Fruit fly (Drosophila melanogaster) whole organism, embryonic: ENCODE results near the gene CG4629.

Experiments
- Asciz ChIP-seq: fragments of 200-800 bp; sonication (Bioruptor generic); optimal IDR thresholded peaks from 2 replicates; lab custom pipeline; 2017; ENCODE audit warnings: missing biosample characterization, mild to moderate bottlenecking, missing genetic modification characterization, missing genetic modification reagents
- BEAF-32 ChIP-seq: fragments of 200-800 bp; sonication (Bioruptor generic); optimal IDR thresholded peaks from 3 replicates; lab custom pipeline; 2017; ENCODE audit warnings: missing biosample characterization, missing genetic modification characterization, mild to moderate bottlenecking, moderate library complexity, missing genetic modification reagents
- Bdp1 ChIP-seq: fragments of 200-800 bp; sonication (Bioruptor generic); optimal IDR thresholded peaks from 3 replicates; lab custom pipeline; 2016; ENCODE audit warnings: missing biosample characterization, missing genetic modification characterization
- CG11504 ChIP-seq: fragments of 200-800 bp; sonication (Bioruptor generic); optimal IDR thresholded peaks from 3 replicates; lab custom pipeline; 2019; ENCODE audit warnings: missing biosample characterization, mild to moderate bottlenecking, missing genetic modification characterization, moderate library complexity
- CG12744 ChIP-seq: fragments of 200-800 bp; sonication (Bioruptor generic); optimal IDR thresholded peaks from 2 replicates; lab custom pipeline; 2016; ENCODE audit warnings: missing biosample characterization, missing genetic modification characterization
- CG14710 ChIP-seq: fragments of 200-800 bp; sonication (Bioruptor generic); optimal IDR thresholded peaks from 3 replicates; lab custom pipeline; 2019; ENCODE audit warnings: missing biosample characterization, mild to moderate bottlenecking, missing genetic modification characterization, moderate library complexity
- CG14860 ChIP-seq: fragments of 200-800 bp; sonication (Bioruptor generic); IDR thresholded peaks from 3 replicates; pipeline ENCODE4 v1.3.6; 2022; ENCODE audit warnings: missing biosample characterization, missing genetic modification characterization; ENCODE audit not compliant: partially characterized antibody
- CG15011 ChIP-seq: fragments of 200-800 bp; sonication (Bioruptor generic); optimal IDR thresholded peaks from 3 replicates; lab custom pipeline; 2018; ENCODE audit warnings: missing biosample characterization, mild to moderate bottlenecking, missing genetic modification characterization
- CG1602 ChIP-seq: fragments of 200-800 bp; sonication (Bioruptor generic); optimal IDR thresholded peaks from 3 replicates; lab custom pipeline; 2016; ENCODE audit warnings: missing biosample characterization, missing genetic modification characterization
- CG30403 ChIP-seq: fragments of 200-800 bp; sonication (Bioruptor generic); optimal IDR thresholded peaks from 3 replicates; lab custom pipeline; 2016; ENCODE audit warnings: missing biosample characterization, missing genetic modification characterization
- CG31224 ChIP-seq: fragments of 200-800 bp; sonication (Bioruptor generic); IDR thresholded peaks from 2 replicates; pipeline ENCODE4 v1.3.6; 2022; ENCODE audit warnings: missing biosample characterization, missing genetic modification characterization
- CG4424 ChIP-seq: fragments of 200-800 bp; sonication (Bioruptor generic); optimal IDR thresholded peaks from 3 replicates; lab custom pipeline; 2016; ENCODE audit warnings: missing biosample characterization, missing genetic modification characterization
- CG4707 ChIP-seq: fragments of 200-800 bp; sonication (Bioruptor generic); optimal IDR thresholded peaks from 2 replicates; lab custom pipeline; 2018; ENCODE audit warnings: missing biosample characterization, mild to moderate bottlenecking, missing genetic modification characterization, moderate library complexity
- CG4854 ChIP-seq: fragments of 200-800 bp; sonication (Bioruptor generic); optimal IDR thresholded peaks from 2 replicates; lab custom pipeline; 2016; ENCODE audit warnings: missing biosample characterization, missing genetic modification characterization, inconsistent platforms
- CG5180 ChIP-seq: fragments of 200-800 bp; sonication (Bioruptor generic); optimal IDR thresholded peaks from 3 replicates; lab custom pipeline; 2017; ENCODE audit warnings: missing biosample characterization, missing genetic modification characterization, mild to moderate bottlenecking, moderate library complexity, missing genetic modification reagents
- CG6683 ChIP-seq: fragments of 200-800 bp; sonication (Bioruptor generic); optimal IDR thresholded peaks from 2 replicates; lab custom pipeline; 2017; ENCODE audit warnings: missing biosample characterization, mild to moderate bottlenecking, missing genetic modification characterization, missing genetic modification reagents
- CG6791 ChIP-seq: fragments of 200-800 bp; sonication (Bioruptor generic); IDR thresholded peaks from 3 replicates; pipeline ENCODE4 v1.3.6; 2022; ENCODE audit warnings: missing biosample characterization, missing genetic modification characterization; ENCODE audit not compliant: partially characterized antibody
- CG7556 ChIP-seq: fragments of 200-800 bp; sonication (Bioruptor generic); optimal IDR thresholded peaks from 2 replicates; lab custom pipeline; 2017; ENCODE audit warnings: missing biosample characterization, mild to moderate bottlenecking, missing genetic modification characterization
- CG9215 ChIP-seq: fragments of 200-800 bp; sonication (Bioruptor generic); IDR thresholded peaks from 2 replicates; pipeline ENCODE4 v1.3.6; 2022; ENCODE audit warnings: missing biosample characterization, missing genetic modification characterization
- CG9932 ChIP-seq: fragments of 200-800 bp; sonication (Bioruptor generic); IDR thresholded peaks from 2 replicates; pipeline ENCODE4 v1.3.6; 2022; ENCODE audit warnings: missing biosample characterization, missing genetic modification characterization
- Chrac-16 ChIP-seq: fragments of 200-800 bp; sonication (Bioruptor generic); optimal IDR thresholded peaks from 3 replicates; lab custom pipeline; 2016; ENCODE audit warnings: missing biosample characterization, missing genetic modification characterization
- CoRest ChIP-seq: fragments of 200-800 bp; sonication (Bioruptor generic); optimal IDR thresholded peaks from 3 replicates; lab custom pipeline; 2018; ENCODE audit warnings: missing biosample characterization, mild to moderate bottlenecking, missing genetic modification characterization, moderate library complexity
- Dfd ChIP-seq, 2 experiments: fragments of >200 bp; optimal IDR thresholded peaks; 2 replicates each; lab custom pipeline; 2017; ENCODE audit warnings: missing biosample characterization in 2 of 2, missing genetic modification characterization in 2 of 2
- HmgD ChIP-seq: fragments of 200-800 bp; sonication (Bioruptor generic); optimal IDR thresholded peaks from 3 replicates; lab custom pipeline; 2016; ENCODE audit warnings: missing biosample characterization, missing genetic modification characterization
- HmgZ ChIP-seq: fragments of 200-800 bp; sonication (Bioruptor generic); optimal IDR thresholded peaks from 2 replicates; lab custom pipeline; 2018; ENCODE audit warnings: missing biosample characterization, mild to moderate bottlenecking, missing genetic modification characterization
- Hr78 ChIP-seq, 2 experiments: fragments of 200-800 bp in 1 of 2; fragments of >200 bp in 1 of 2; sonication (Bioruptor generic) in 1 of 2; optimal IDR thresholded peaks; 2 replicates each; lab custom pipeline; 2017 to 2019; ENCODE audit warnings: missing biosample characterization in 2 of 2, missing genetic modification characterization in 2 of 2, mild to moderate bottlenecking in 1 of 2, moderate library complexity in 1 of 2
- Myb ChIP-seq: fragments of 200-800 bp; sonication (Bioruptor generic); optimal IDR thresholded peaks from 2 replicates; lab custom pipeline; 2016; ENCODE audit warnings: missing biosample characterization, missing genetic modification characterization
- NFAT ChIP-seq: fragments of 200-800 bp; sonication (Bioruptor generic); IDR thresholded peaks from 2 replicates; pipeline ENCODE4 v1.3.6; 2022; ENCODE audit warnings: missing biosample characterization, missing genetic modification characterization
- NK7.1 ChIP-seq: fragments of 200-800 bp; sonication (Bioruptor generic); optimal IDR thresholded peaks from 3 replicates; lab custom pipeline; 2016; ENCODE audit warnings: missing biosample characterization, missing genetic modification characterization
- Nf-YA ChIP-seq: fragments of 200-800 bp; sonication (Bioruptor generic); IDR thresholded peaks from 2 replicates; pipeline ENCODE4 v1.3.6; 2022; ENCODE audit warnings: missing biosample characterization, missing genetic modification characterization
- Poxn ChIP-seq: fragments of 200-800 bp; sonication (Bioruptor generic); IDR thresholded peaks from 2 replicates; pipeline ENCODE4 v1.3.6; 2022; ENCODE audit warnings: missing biosample characterization, missing genetic modification characterization
- Stat92E ChIP-seq, 3 experiments: fragments of >200 bp in 2 of 3; fragments of 200-800 bp in 1 of 3; sonication (Bioruptor generic) in 1 of 3; optimal IDR thresholded peaks; 2 replicates each; lab custom pipeline; 2017 to 2019; ENCODE audit warnings: missing biosample characterization in 3 of 3, missing genetic modification characterization in 3 of 3, mild to moderate bottlenecking in 1 of 3, moderate library complexity in 1 of 3
- ac ChIP-seq: fragments of 200-800 bp; sonication (Bioruptor generic); optimal IDR thresholded peaks from 3 replicates; lab custom pipeline; 2017; ENCODE audit warnings: missing biosample characterization, mild to moderate bottlenecking, missing genetic modification characterization
- ap ChIP-seq: fragments of 200-800 bp; sonication (Bioruptor generic); IDR thresholded peaks from 2 replicates; pipeline ENCODE4 v1.3.6; 2022; ENCODE audit warnings: missing biosample characterization, missing genetic modification characterization
- caup ChIP-seq: fragments of 200-800 bp; sonication (Bioruptor generic); optimal IDR thresholded peaks from 3 replicates; lab custom pipeline; 2017; ENCODE audit warnings: missing biosample characterization, mild to moderate bottlenecking, missing genetic modification characterization, moderate library complexity; ENCODE audit not compliant: severe bottlenecking
- dpn ChIP-seq, 2 experiments: fragments of 200-800 bp; sonication (Bioruptor generic); optimal IDR thresholded peaks; 3 replicates each; lab custom pipeline; 2016; ENCODE audit warnings: missing biosample characterization in 2 of 2, missing genetic modification characterization in 2 of 2
- eve ChIP-seq, 2 experiments: fragments of >200 bp; optimal IDR thresholded peaks; 2 replicates each; lab custom pipeline; 2017; ENCODE audit warnings: missing biosample characterization in 2 of 2, missing genetic modification characterization in 2 of 2
- eyg ChIP-seq: fragments of 200-800 bp; sonication (Bioruptor generic); optimal IDR thresholded peaks from 3 replicates; lab custom pipeline; 2016; ENCODE audit warnings: missing biosample characterization, missing genetic modification characterization
- fd102C ChIP-seq: fragments of 200-800 bp; sonication (Bioruptor generic); optimal IDR thresholded peaks from 2 replicates; lab custom pipeline; 2018; ENCODE audit warnings: missing biosample characterization, mild to moderate bottlenecking, missing genetic modification characterization, moderate library complexity
- gem ChIP-seq: fragments of 200-800 bp; sonication (Bioruptor generic); optimal IDR thresholded peaks from 2 replicates; lab custom pipeline; 2019; ENCODE audit warnings: missing biosample characterization, mild to moderate bottlenecking, missing genetic modification characterization, moderate library complexity
- hb ChIP-seq: fragments of 200-800 bp; sonication (Bioruptor generic); IDR thresholded peaks from 3 replicates; pipeline ENCODE4 v1.3.6; 2022; ENCODE audit warnings: missing biosample characterization, missing genetic modification characterization; ENCODE audit not compliant: partially characterized antibody
- lilli ChIP-seq: fragments of 200-800 bp; sonication (Bioruptor generic); optimal IDR thresholded peaks from 3 replicates; lab custom pipeline; 2016; ENCODE audit warnings: missing biosample characterization, missing genetic modification characterization
- odd ChIP-seq: fragments of 200-800 bp; sonication (Bioruptor generic); optimal IDR thresholded peaks from 2 replicates; lab custom pipeline; 2017; ENCODE audit warnings: missing biosample characterization, mild to moderate bottlenecking, missing genetic modification characterization
- pb ChIP-seq: fragments of 200-800 bp; sonication (Bioruptor generic); optimal IDR thresholded peaks from 3 replicates; lab custom pipeline; 2016; ENCODE audit warnings: missing biosample characterization, missing genetic modification characterization
- pita ChIP-seq: fragments of 200-800 bp; sonication (Bioruptor generic); optimal IDR thresholded peaks from 2 replicates; lab custom pipeline; 2017; ENCODE audit warnings: missing biosample characterization, mild to moderate bottlenecking, missing genetic modification characterization
- rib ChIP-seq: fragments of 200-800 bp; sonication (Bioruptor generic); IDR thresholded peaks from 2 replicates; pipeline ENCODE4 v1.3.6; 2022; ENCODE audit warnings: missing biosample characterization, missing genetic modification characterization
- sim ChIP-seq: fragments of 200-800 bp; sonication (Bioruptor generic); IDR thresholded peaks from 2 replicates; pipeline ENCODE4 v1.3.6; 2022; ENCODE audit warnings: missing biosample characterization, missing genetic modification characterization
- tap ChIP-seq: fragments of 200-800 bp; optimal IDR thresholded peaks from 3 replicates; lab custom pipeline; 2019; ENCODE audit warnings: missing biosample characterization, mild to moderate bottlenecking, missing genetic modification characterization, moderate library complexity
- ttk ChIP-seq: fragments of 200-800 bp; sonication (Bioruptor generic); IDR thresholded peaks from 2 replicates; pipeline ENCODE4 v2.1.2; 2022; ENCODE audit warnings: missing biosample characterization, missing genetic modification characterization
- vnd ChIP-seq: fragments of 200-800 bp; sonication (Bioruptor generic); IDR thresholded peaks from 3 replicates; pipeline ENCODE4 v1.3.6; 2022; ENCODE audit warnings: missing biosample characterization, missing genetic modification characterization; ENCODE audit not compliant: partially characterized antibody

Gene CG4629

DNA sequence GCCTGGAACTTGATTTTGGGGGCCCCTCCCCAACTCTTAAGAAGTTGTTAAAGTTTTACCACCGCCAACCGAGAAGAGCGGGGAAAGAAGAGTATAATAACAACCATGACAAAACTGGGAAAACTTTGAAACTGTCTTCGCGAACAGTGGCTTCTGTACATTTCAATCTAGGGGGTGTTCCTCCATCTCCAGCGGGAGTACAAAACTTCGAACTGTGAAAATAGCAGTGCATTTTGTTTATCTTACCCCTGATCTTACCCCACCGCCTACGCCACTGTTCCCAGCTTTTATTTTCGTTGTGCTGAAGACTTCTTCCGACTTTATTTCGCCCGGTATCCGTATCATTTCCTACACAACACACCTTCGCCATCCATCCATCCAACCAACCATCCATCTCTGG lies 31.4 kb downstream of the CG4629 start (continued):
- TF ChIP-seq CG31224 (GFP tag; lab: Robert Waterston, UW), result 0 out of 2 replicates have a peak, but pooled peaks have one; percentile 7
- TF ChIP-seq CG12744 (GFP tag; lab: Kevin White, UChicago), result no peak
- TF ChIP-seq Myb (GFP tag; lab: Kevin White, UChicago), result no peak
- no peak for TF ChIP-seq CG11504
- no peak for TF ChIP-seq CG4854 (GFP tag; lab: Kevin White, UChicago)
- TF ChIP-seq sim (GFP tag; lab: Robert Waterston, UW), result no peak
- TF ChIP-seq CG14710 (tag; lab: Kevin White, UChicago), result no peak
- TF ChIP-seq lilli (GFP tag; lab: Kevin White, UChicago), result peak; percentile 4
- no peak for TF ChIP-seq CG1602 (GFP tag; lab: Kevin White, UChicago)
- TF ChIP-seq eyg, result no peak
- TF ChIP-seq CG14860 (GFP tag; lab: Robert Waterston, UW), result no peak
- TF ChIP-seq Poxn (GFP tag; lab: Robert Waterston, UW), result no peak
- no peak for TF ChIP-seq pb (GFP tag; lab: Kevin White, UChicago)
- TF ChIP-seq tap, result no peak
- TF ChIP-seq NFAT (GFP tag; lab: Robert Waterston, UW), result 0 out of 2 replicates have a peak, but pooled peaks have one; percentile 12
- peak; percentile 46 for TF ChIP-seq gem
- TF ChIP-seq CG4707, result no peak
- no peak; the same call in 1 of the 2 replicates for TF ChIP-seq CG9215 (GFP tag; lab: Robert Waterston, UW)
- TF ChIP-seq vnd (GFP tag; lab: Robert Waterston, UW), result no peak
- TF ChIP-seq CG5180 (GFP tag; lab: Kevin White, UChicago), result no peak
- no peak for TF ChIP-seq HmgD (GFP tag; lab: Kevin White, UChicago)
- TF ChIP-seq HmgZ (tag; lab: Kevin White, UChicago), result no peak
- no peak for TF ChIP-seq pita (GFP tag; lab: Kevin White, UChicago)
- TF ChIP-seq CoRest, result peak; percentile 5
- no peak for TF ChIP-seq hb (GFP tag; lab: Robert Waterston, UW)
- TF ChIP-seq Bdp1 (GFP tag; lab: Kevin White, UChicago), result no peak
- peak; percentile 61 for TF ChIP-seq CG9932 (GFP tag; lab: Robert Waterston, UW)
- TF ChIP-seq Hr78 (GFP tag; optimal IDR thresholded peaks at IDR 0.05; lab: Kevin White, UChicago), result no peak
- no peak for TF ChIP-seq odd (GFP tag; lab: Kevin White, UChicago)
- TF ChIP-seq CG30403 (GFP tag; lab: Kevin White, UChicago), result no peak
- TF ChIP-seq Chrac-16, result no peak
- TF ChIP-seq fd102C (GFP tag; lab: Kevin White, UChicago), result no peak
- TF ChIP-seq CG4424 (GFP tag; lab: Kevin White, UChicago), result no peak
- peak; percentile 7 for TF ChIP-seq caup (GFP tag; lab: Kevin White, UChicago)
- TF ChIP-seq Nf-YA (GFP tag; lab: Robert Waterston, UW), result no peak
- TF ChIP-seq BEAF-32 (GFP tag; lab: Kevin White, UChicago), result no peak
- 0 out of 2 replicates have a peak, but pooled peaks have one; percentile 30 for TF ChIP-seq rib (GFP tag; lab: Robert Waterston, UW)
- TF ChIP-seq CG6683 (GFP tag; lab: Kevin White, UChicago), result no peak
- no peak for TF ChIP-seq NK7.1 (GFP tag; lab: Kevin White, UChicago)
- TF ChIP-seq CG7556 (GFP tag; lab: Kevin White, UChicago), result no peak
- TF ChIP-seq eve (GFP tag; optimal IDR thresholded peaks at IDR 0.05; lab: Kevin White, UChicago), result no peak
- no peak for TF ChIP-seq ac
- TF ChIP-seq Stat92E (GFP tag; optimal IDR thresholded peaks at IDR 0.05; lab: Kevin White, UChicago), result no peak
- no peak for TF ChIP-seq CG15011 (GFP tag; lab: Kevin White, UChicago)
- TF ChIP-seq Dfd (GFP tag; optimal IDR thresholded peaks at IDR 0.05; lab: Kevin White, UChicago), result no peak
- no peak for TF ChIP-seq CG6791 (GFP tag; lab: Robert Waterston, UW)
- TF ChIP-seq dpn (GFP tag; optimal IDR thresholded peaks at IDR 0.05; lab: Kevin White, UChicago), result no peak
- no peak for TF ChIP-seq ap (GFP tag; lab: Robert Waterston, UW)
- TF ChIP-seq ttk, result peak; percentile 37; the same call in 1 of the 2 replicates
- TF ChIP-seq Asciz, result no peak
